Worm (Caenorhabditis elegans) whole organism, L2 larva: Measurements from ENCODE around the gene C14C11.2.
"Not testable (repeated sequence)": the region's sequence is repeated elsewhere in the genome, so short reads cannot be mapped to it uniquely, and the experiment has no call there.

Experiments used
- F13H6.1 ChIP-seq: sonication (generic microtip); optimal IDR thresholded peaks from 2 replicates; lab custom pipeline; 2016; ENCODE audit warnings: missing genetic modification characterization, missing compliant biosample characterization
- R02D3.7 ChIP-seq: fragments of 150-350 bp; optimal IDR thresholded peaks from 2 replicates; lab custom pipeline; 2014; ENCODE audit warnings: missing biosample characterization, missing genetic modification characterization
- Y55F3AM.14 ChIP-seq: fragments of 200-800 bp; sonication (Bioruptor generic); optimal IDR thresholded peaks from 2 replicates; lab custom pipeline; 2018; ENCODE audit warnings: mild to moderate bottlenecking, missing genetic modification characterization, missing compliant biosample characterization
- ZK546.5 ChIP-seq: sonication (generic microtip); optimal IDR thresholded peaks from 2 replicates; lab custom pipeline; 2017; ENCODE audit warnings: missing biosample characterization, missing genetic modification characterization
- alr-1 ChIP-seq: fragments of 150-350 bp; optimal IDR thresholded peaks from 2 replicates; lab custom pipeline; 2014; ENCODE audit warnings: missing biosample characterization, missing genetic modification characterization
- ama-1 ChIP-seq: fragments of 150-350 bp; optimal IDR thresholded peaks from 2 replicates; lab custom pipeline; 2018; ENCODE audit warnings: inconsistent platforms
- blmp-1 ChIP-seq: sonication (generic microtip); optimal IDR thresholded peaks from 2 replicates; lab custom pipeline; 2017; ENCODE audit warnings: missing genetic modification characterization, mild to moderate bottlenecking, missing compliant biosample characterization, antibody characterized with exemption, moderate library complexity; ENCODE audit not compliant: insufficient read depth
- ceh-82 ChIP-seq: fragments of 150-350 bp; optimal IDR thresholded peaks from 2 replicates; lab custom pipeline; 2014; ENCODE audit warnings: missing biosample characterization, missing genetic modification characterization
- crh-2 ChIP-seq: sonication (generic microtip); optimal IDR thresholded peaks from 2 replicates; lab custom pipeline; 2017; ENCODE audit warnings: missing biosample characterization, missing genetic modification characterization
- elt-1 ChIP-seq: fragments of 150-350 bp; optimal IDR thresholded peaks from 2 replicates; lab custom pipeline; 2014; ENCODE audit warnings: missing biosample characterization, missing genetic modification characterization
- elt-3 ChIP-seq: sonication (generic microtip); optimal IDR thresholded peaks from 2 replicates; lab custom pipeline; 2017; ENCODE audit warnings: missing biosample characterization, missing genetic modification characterization
- fos-1 ChIP-seq: fragments of 150-350 bp; optimal IDR thresholded peaks from 2 replicates; lab custom pipeline; 2014; ENCODE audit warnings: missing biosample characterization, missing genetic modification characterization
- gmeb-1 ChIP-seq: fragments of 150-350 bp; optimal IDR thresholded peaks from 2 replicates; lab custom pipeline; 2014; ENCODE audit warnings: missing biosample characterization, missing genetic modification characterization
- lin-11 ChIP-seq: fragments of 150-350 bp; sonication (generic microtip); optimal IDR thresholded peaks from 2 replicates; lab custom pipeline; 2014; ENCODE audit warnings: missing biosample characterization, missing genetic modification characterization, inconsistent platforms, mixed read lengths
- lin-13 ChIP-seq: fragments of 150-350 bp; optimal IDR thresholded peaks from 2 replicates; lab custom pipeline; 2014; ENCODE audit warnings: missing biosample characterization, missing genetic modification reagents, missing genetic modification characterization
- lin-39 ChIP-seq: fragments of 150-350 bp; optimal IDR thresholded peaks from 2 replicates; lab custom pipeline; 2014; ENCODE audit warnings: missing biosample characterization, missing genetic modification reagents, missing genetic modification characterization
- mab-5 ChIP-seq: fragments of 150-350 bp; optimal IDR thresholded peaks from 2 replicates; lab custom pipeline; 2014; ENCODE audit warnings: missing biosample characterization, missing genetic modification characterization
- mdl-1 ChIP-seq, 2 experiments: fragments of 150-350 bp in 1 of 2; sonication (generic microtip) in 1 of 2; optimal IDR thresholded peaks; 2 replicates each; lab custom pipeline; 2017; ENCODE audit warnings: missing biosample characterization in 2 of 2, missing genetic modification characterization in 2 of 2
- nhr-12 ChIP-seq: fragments of 150-350 bp; optimal IDR thresholded peaks from 2 replicates; lab custom pipeline; 2014; ENCODE audit warnings: missing biosample characterization, missing genetic modification characterization
- nhr-21 ChIP-seq: fragments of 150-350 bp; optimal IDR thresholded peaks from 2 replicates; lab custom pipeline; 2014; ENCODE audit warnings: missing biosample characterization, missing genetic modification characterization
- nhr-23 ChIP-seq: fragments of 150-350 bp; optimal IDR thresholded peaks from 2 replicates; lab custom pipeline; 2014; ENCODE audit warnings: missing biosample characterization, missing genetic modification reagents, missing genetic modification characterization
- nhr-25 ChIP-seq: fragments of 150-350 bp; sonication (generic microtip); optimal IDR thresholded peaks from 3 replicates; lab custom pipeline; 2014; ENCODE audit warnings: missing biosample characterization, missing genetic modification characterization
- nhr-77 ChIP-seq: fragments of 150-350 bp; optimal IDR thresholded peaks from 2 replicates; lab custom pipeline; 2014; ENCODE audit warnings: missing biosample characterization, missing genetic modification characterization
- peb-1 ChIP-seq: fragments of 150-350 bp; optimal IDR thresholded peaks from 2 replicates; lab custom pipeline; 2014; ENCODE audit warnings: missing biosample characterization, missing genetic modification characterization
- sem-4 ChIP-seq: fragments of 150-350 bp; optimal IDR thresholded peaks from 2 replicates; lab custom pipeline; 2014; ENCODE audit warnings: missing biosample characterization, missing genetic modification reagents, missing genetic modification characterization
- sma-3 ChIP-seq: sonication (generic microtip); optimal IDR thresholded peaks from 2 replicates; lab custom pipeline; 2016; ENCODE audit warnings: missing genetic modification reagents, missing genetic modification characterization, missing compliant biosample characterization
- sma-9 ChIP-seq, 2 experiments: fragments of 150-350 bp in 1 of 2; sonication (generic microtip) in 1 of 2; optimal IDR thresholded peaks; 2 replicates each; lab custom pipeline; 2014 to 2016; ENCODE audit warnings: missing genetic modification characterization in 2 of 2, mild to moderate bottlenecking in 1 of 2, missing biosample characterization in 1 of 2, missing compliant biosample characterization in 1 of 2, missing genetic modification reagents in 1 of 2, moderate library complexity in 1 of 2
- snpc-4 ChIP-seq: fragments of 150-350 bp; optimal IDR thresholded peaks from 2 replicates; lab custom pipeline; 2014; ENCODE audit warnings: missing biosample characterization, missing genetic modification characterization
- unc-62 ChIP-seq: fragments of 150-350 bp; optimal IDR thresholded peaks from 2 replicates; lab custom pipeline; 2014; ENCODE audit warnings: missing biosample characterization, missing genetic modification reagents, missing genetic modification characterization

C14C11.2 gene

DNA sequence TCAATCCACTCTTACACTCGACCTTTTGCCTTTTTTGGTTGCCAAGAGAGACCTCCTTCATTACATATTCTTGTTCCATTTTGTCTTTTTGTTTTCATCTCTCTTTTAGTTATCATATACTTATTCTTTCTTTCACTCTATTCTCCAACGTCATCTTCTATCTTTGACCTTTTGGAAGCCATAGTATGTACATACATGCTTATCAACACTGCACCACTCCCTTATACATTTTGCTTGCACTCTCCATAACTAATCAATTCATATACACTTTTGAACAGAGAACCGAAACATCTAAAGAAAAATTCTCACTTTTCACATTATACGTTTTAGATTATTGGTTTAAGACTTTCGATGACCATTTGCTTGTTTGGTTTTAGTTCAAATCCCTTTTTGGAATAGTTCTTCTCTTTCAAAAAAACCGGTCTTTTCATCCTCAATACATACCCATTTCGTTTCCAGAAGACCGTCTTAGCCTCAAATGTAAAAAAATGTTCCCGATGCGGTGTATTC lies 6.9 kb upstream of the C14C11.2 start, which contains the start of gene hex-2:
TSS of gene hex-2 (plus strand) at position 460 of the 510 bp plus-strand sequence.
- TF ChIP-seq R02D3.7 (tag; lab: Kevin White, UChicago), result no peak
- TF ChIP-seq fos-1 (tag; lab: Kevin White, UChicago), result peak; percentile 64
- TF ChIP-seq sma-9 (GFP tag; optimal IDR thresholded peaks at IDR 0.05; lab: Kevin White, UChicago), result peak; percentile 36
- TF ChIP-seq sma-9 (tag; optimal IDR thresholded peaks at IDR 0.05; lab: Kevin White, UChicago), result no peak
- TF ChIP-seq lin-39 (tag; lab: Kevin White, UChicago), result no peak

ce11 chrV:5663317-5663716 lies 2.4 kb downstream of the C14C11.2 start, which contains the start of gene C14C11.1:
C14C11.1 (plus strand) TSS chrV:5663617.
- not testable (repeated sequence) for TF ChIP-seq nhr-25, peb-1, lin-39 (tag; lab: Kevin White, UChicago)
- TF ChIP-seq, all 48 proteins: peak for 0; not testable (repeated sequence) for 48

DNA sequence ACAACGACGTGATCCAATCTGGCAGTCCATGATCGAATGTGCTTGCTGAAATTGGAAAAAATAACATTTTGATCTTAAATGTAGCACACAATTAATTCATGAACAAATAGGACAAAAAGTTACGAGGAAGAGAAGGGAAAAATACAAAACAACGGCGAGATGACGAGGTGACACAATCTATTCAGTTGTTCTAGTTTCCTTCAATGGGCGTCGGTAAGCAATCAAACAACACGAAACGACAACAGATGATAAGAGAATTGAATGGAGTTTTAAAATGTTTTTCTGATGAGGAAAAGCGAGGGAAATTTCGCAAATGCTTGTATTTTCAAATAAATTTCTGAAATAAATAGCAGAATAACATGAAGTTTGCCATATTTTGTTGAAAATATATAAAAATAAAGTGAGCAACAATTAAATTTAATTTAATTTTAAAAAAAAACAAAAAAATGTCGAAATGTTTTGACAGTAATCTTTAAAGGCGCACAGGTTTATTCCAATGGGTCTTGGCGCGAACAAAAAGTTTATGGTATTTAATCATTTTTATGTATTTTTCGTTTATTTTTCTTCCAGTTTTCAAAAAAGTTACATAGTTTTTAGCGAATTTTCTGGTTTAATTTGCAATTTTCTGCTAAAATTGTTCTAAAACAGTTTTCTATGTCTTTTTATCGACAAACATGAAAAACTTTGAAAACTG lies 5.2 kb downstream of the C14C11.2 start, which contains the start of gene C14C11.7:
TSS of gene C14C11.7 (minus strand) at position 51 of the 694 bp plus-strand sequence.
- TF ChIP-seq F13H6.1 (tag; lab: Kevin White, UChicago), result no peak
- peak; percentile 1 for TF ChIP-seq fos-1 (tag; lab: Kevin White, UChicago)

- TF ChIP-seq sma-9 (GFP tag; optimal IDR thresholded peaks at IDR 0.05; lab: Kevin White, UChicago) (peak; percentile 69), sma-9 (tag; optimal IDR thresholded peaks at IDR 0.05; lab: Kevin White, UChicago) (no peak), elt-1 (tag; lab: Kevin White, UChicago) (no peak), blmp-1 (no peak), nhr-23 (tag; lab: Kevin White, UChicago) (no peak), F13H6.1 (tag; lab: Kevin White, UChicago) (no peak), mdl-1 (tag; optimal IDR thresholded peaks at IDR 0.05; lab: Kevin White, UChicago) (no peak), lin-11 (tag; lab: Kevin White, UChicago) (no peak), sem-4 (tag; lab: Kevin White, UChicago) (no peak), unc-62 (GFP tag; lab: Kevin White, UChicago) (no peak), gmeb-1 (tag; lab: Kevin White, UChicago) (peak; percentile 3), sma-3 (GFP tag; lab: Kevin White, UChicago) (peak; percentile 65), Y55F3AM.14 (peak; percentile 34), elt-3 (no peak), mab-5 (tag; lab: Kevin White, UChicago) (no peak), lin-13 (GFP tag; lab: Kevin White, UChicago) (no peak), ZK546.5 (tag; lab: Kevin White, UChicago) (no peak), alr-1 (tag; lab: Kevin White, UChicago) (no peak), nhr-21 (tag; lab: Kevin White, UChicago) (peak; percentile 66), crh-2 (peak; percentile 55), peb-1 (tag; lab: Kevin White, UChicago) (no peak)
Observed at ce11 chrV:5667337-5667736, 6.4 kb downstream of the C14C11.2 start.

- no peak for TF ChIP-seq nhr-77 (tag; lab: Kevin White, UChicago)
- no peak for TF ChIP-seq mdl-1 (tag; optimal IDR thresholded peaks at IDR 0.05; lab: Kevin White, UChicago)
- no peak for TF ChIP-seq F13H6.1 (tag; lab: Kevin White, UChicago)
- no peak for TF ChIP-seq ceh-82 (tag; lab: Kevin White, UChicago)
- no peak for TF ChIP-seq snpc-4
- TF ChIP-seq crh-2, result no peak
- TF ChIP-seq elt-1 (tag; lab: Kevin White, UChicago), result no peak
- no peak for TF ChIP-seq unc-62 (GFP tag; lab: Kevin White, UChicago)
- TF ChIP-seq nhr-23 (tag; lab: Kevin White, UChicago), result no peak
- TF ChIP-seq R02D3.7 (tag; lab: Kevin White, UChicago), result no peak
- no peak for TF ChIP-seq nhr-12 (tag; lab: Kevin White, UChicago)
- TF ChIP-seq peb-1 (tag; lab: Kevin White, UChicago), result no peak
- no peak for TF ChIP-seq ama-1 (lab: Kevin White, UChicago)
- no peak for TF ChIP-seq blmp-1
- TF ChIP-seq lin-39 (tag; lab: Kevin White, UChicago), result no peak
Observed at ce11 chrV:5668968-5669367, 8.0 kb downstream of the C14C11.2 start.
